Fruit fly (Drosophila melanogaster) whole organism, embryonic: ENCODE data around the gene CG43367.
A peak's percentile ranks its signal among the peaks of the same experiment; 100 is the strongest.

Source experiments
- BEAF-32 ChIP-seq: fragments of 200-800 bp; sonication (Bioruptor generic); optimal IDR thresholded peaks from 3 replicates; lab custom pipeline; 2017; ENCODE audit warnings: missing biosample characterization, missing genetic modification characterization, mild to moderate bottlenecking, moderate library complexity, missing genetic modification reagents
- CG10565 ChIP-seq: fragments of 200-800 bp; sonication (Bioruptor generic); optimal IDR thresholded peaks from 3 replicates; lab custom pipeline; 2016; ENCODE audit warnings: missing biosample characterization, mild to moderate bottlenecking, missing genetic modification characterization
- CG11247 ChIP-seq: fragments of 200-800 bp; sonication (Bioruptor generic); IDR thresholded peaks from 2 replicates; pipeline ENCODE4 v1.3.6; 2022; ENCODE audit warnings: missing biosample characterization, missing genetic modification characterization
- CG11696 ChIP-seq: fragments of 200-800 bp; sonication (Bioruptor generic); IDR thresholded peaks from 2 replicates; pipeline ENCODE4 v1.3.6; 2022; ENCODE audit warnings: missing biosample characterization, missing genetic modification characterization
- CG12391 ChIP-seq: fragments of 200-800 bp; sonication (Bioruptor generic); optimal IDR thresholded peaks from 3 replicates; lab custom pipeline; 2018; ENCODE audit warnings: missing biosample characterization, mild to moderate bottlenecking, missing genetic modification characterization, moderate library complexity
- CG13287 ChIP-seq: fragments of 200-800 bp; sonication (Bioruptor generic); IDR thresholded peaks from 2 replicates; pipeline ENCODE4 v1.3.6; 2022; ENCODE audit warnings: missing biosample characterization, missing genetic modification characterization; ENCODE audit not compliant: partially characterized antibody
- CG15073 ChIP-seq: fragments of 200-800 bp; sonication (Bioruptor generic); optimal IDR thresholded peaks from 2 replicates; lab custom pipeline; 2016; ENCODE audit warnings: missing biosample characterization, missing genetic modification characterization
- CG15696 ChIP-seq: fragments of 200-800 bp; sonication (Bioruptor generic); optimal IDR thresholded peaks from 2 replicates; lab custom pipeline; 2019; ENCODE audit warnings: missing biosample characterization, mild to moderate bottlenecking, missing genetic modification characterization, moderate library complexity
- CG18764 ChIP-seq: fragments of 200-800 bp; sonication (Bioruptor generic); optimal IDR thresholded peaks from 3 replicates; lab custom pipeline; 2016; ENCODE audit warnings: missing biosample characterization, missing genetic modification characterization
- CG34224 ChIP-seq: fragments of 200-800 bp; sonication (Bioruptor generic); IDR thresholded peaks from 3 replicates; pipeline ENCODE4 v1.3.6; 2022; ENCODE audit warnings: missing biosample characterization, missing genetic modification characterization; ENCODE audit not compliant: partially characterized antibody
- CG4404 ChIP-seq: fragments of 200-800 bp; sonication (Bioruptor generic); IDR thresholded peaks from 2 replicates; pipeline ENCODE4 v1.3.6; 2022; ENCODE audit warnings: missing biosample characterization, missing genetic modification characterization
- CG6765 ChIP-seq: fragments of 200-800 bp; sonication (Bioruptor generic); optimal IDR thresholded peaks from 3 replicates; lab custom pipeline; 2017; ENCODE audit warnings: missing biosample characterization, mild to moderate bottlenecking, missing genetic modification characterization
- CG7271 ChIP-seq: fragments of 200-800 bp; sonication (Bioruptor generic); optimal IDR thresholded peaks from 2 replicates; lab custom pipeline; 2018; ENCODE audit warnings: missing biosample characterization, mild to moderate bottlenecking, missing genetic modification characterization, moderate library complexity
- CG7928 ChIP-seq: fragments of 200-800 bp; sonication (Bioruptor generic); optimal IDR thresholded peaks from 2 replicates; lab custom pipeline; 2017; ENCODE audit warnings: missing biosample characterization, mild to moderate bottlenecking, missing genetic modification characterization
- Dek ChIP-seq: fragments of 200-800 bp; sonication (Bioruptor generic); optimal IDR thresholded peaks from 3 replicates; lab custom pipeline; 2019; ENCODE audit warnings: missing biosample characterization, mild to moderate bottlenecking, missing genetic modification characterization, moderate library complexity
- Elba2 ChIP-seq: fragments of 200-800 bp; sonication (Bioruptor generic); optimal IDR thresholded peaks from 3 replicates; lab custom pipeline; 2016; ENCODE audit warnings: missing biosample characterization, missing genetic modification characterization
- Gug ChIP-seq: fragments of 200-800 bp; sonication (Bioruptor generic); IDR thresholded peaks from 4 replicates; pipeline ENCODE4 v1.3.6; 2022; ENCODE audit warnings: missing biosample characterization, missing genetic modification characterization
- HLH4C ChIP-seq: fragments of 200-800 bp; sonication (Bioruptor generic); IDR thresholded peaks from 3 replicates; pipeline ENCODE4 v1.3.6; 2022; ENCODE audit warnings: missing biosample characterization, missing genetic modification characterization; ENCODE audit not compliant: partially characterized antibody
- HLH54F ChIP-seq: fragments of 200-800 bp; sonication (Bioruptor generic); optimal IDR thresholded peaks from 3 replicates; lab custom pipeline; 2016; ENCODE audit warnings: missing biosample characterization, missing genetic modification characterization
- Hr39 ChIP-seq: fragments of >200 bp; optimal IDR thresholded peaks from 2 replicates; lab custom pipeline; 2017
- Meics ChIP-seq: fragments of 200-800 bp; sonication (Bioruptor generic); optimal IDR thresholded peaks from 2 replicates; lab custom pipeline; 2017; ENCODE audit warnings: missing biosample characterization, mild to moderate bottlenecking, missing genetic modification characterization
- Mrtf ChIP-seq: fragments of 200-800 bp; sonication (Bioruptor generic); IDR thresholded peaks from 3 replicates; pipeline ENCODE4 v1.3.6; 2022; ENCODE audit warnings: missing biosample characterization, missing genetic modification characterization
- Oaz ChIP-seq: fragments of 200-800 bp; sonication (Bioruptor generic); IDR thresholded peaks from 2 replicates; pipeline ENCODE4 v1.3.6; 2022; ENCODE audit warnings: missing biosample characterization, missing genetic modification characterization
- Ptx1 ChIP-seq: fragments of 200-800 bp; sonication (Bioruptor generic); IDR thresholded peaks from 2 replicates; pipeline ENCODE4 v1.3.6; 2022; ENCODE audit warnings: missing biosample characterization, missing genetic modification characterization
- Rfx ChIP-seq: fragments of 200-800 bp; sonication (Bioruptor generic); IDR thresholded peaks from 2 replicates; pipeline ENCODE4 v1.3.6; 2022; ENCODE audit warnings: missing biosample characterization, missing genetic modification characterization
- Sox102F ChIP-seq: fragments of 200-800 bp; sonication (Bioruptor generic); optimal IDR thresholded peaks from 2 replicates; lab custom pipeline; 2018; ENCODE audit warnings: missing biosample characterization, mild to moderate bottlenecking, missing genetic modification characterization, moderate library complexity
- Stat92E ChIP-seq, 3 experiments: fragments of >200 bp in 2 of 3; fragments of 200-800 bp in 1 of 3; sonication (Bioruptor generic) in 1 of 3; optimal IDR thresholded peaks; 2 replicates each; lab custom pipeline; 2017 to 2019; ENCODE audit warnings: missing biosample characterization in 3 of 3, missing genetic modification characterization in 3 of 3, mild to moderate bottlenecking in 1 of 3, moderate library complexity in 1 of 3
- TFAM ChIP-seq: fragments of 200-800 bp; sonication (Bioruptor generic); optimal IDR thresholded peaks from 2 replicates; lab custom pipeline; 2017; ENCODE audit warnings: missing biosample characterization, missing genetic modification characterization, inconsistent platforms
- Xbp1 ChIP-seq: fragments of 200-800 bp; sonication (Bioruptor generic); optimal IDR thresholded peaks from 3 replicates; lab custom pipeline; 2016; ENCODE audit warnings: missing biosample characterization, mild to moderate bottlenecking, missing genetic modification characterization
- abd-A ChIP-seq: fragments of 200-800 bp; sonication (Bioruptor generic); optimal IDR thresholded peaks from 3 replicates; lab custom pipeline; 2019; ENCODE audit warnings: missing biosample characterization, mild to moderate bottlenecking, missing genetic modification characterization, moderate library complexity
- ase ChIP-seq: fragments of 200-800 bp; sonication (Bioruptor generic); IDR thresholded peaks from 3 replicates; pipeline ENCODE4 v1.3.6; 2022; ENCODE audit warnings: missing biosample characterization, missing genetic modification characterization
- bigmax ChIP-seq: fragments of 200-800 bp; sonication (Bioruptor generic); optimal IDR thresholded peaks from 2 replicates; lab custom pipeline; 2018; ENCODE audit warnings: missing biosample characterization, mild to moderate bottlenecking, missing genetic modification characterization
- cato ChIP-seq: fragments of 200-800 bp; sonication (Bioruptor generic); optimal IDR thresholded peaks from 2 replicates; lab custom pipeline; 2016; ENCODE audit warnings: missing biosample characterization, missing genetic modification characterization, borderline replicate concordance
- cwo ChIP-seq: fragments of 200-800 bp; sonication (Bioruptor generic); optimal IDR thresholded peaks from 3 replicates; lab custom pipeline; 2017; ENCODE audit warnings: missing biosample characterization, missing genetic modification characterization, mild to moderate bottlenecking, moderate library complexity, missing genetic modification reagents
- da ChIP-seq: fragments of 200-800 bp; sonication (Bioruptor generic); optimal IDR thresholded peaks from 2 replicates; lab custom pipeline; 2016; ENCODE audit warnings: missing biosample characterization, missing genetic modification characterization
- fru ChIP-seq: fragments of >200 bp; optimal IDR thresholded peaks from 2 replicates; lab custom pipeline; 2017
- kah ChIP-seq: fragments of 200-800 bp; sonication (Bioruptor generic); optimal IDR thresholded peaks from 2 replicates; lab custom pipeline; 2018; ENCODE audit warnings: missing biosample characterization, mild to moderate bottlenecking, missing genetic modification characterization
- nerfin-2 ChIP-seq: fragments of 200-800 bp; sonication (Bioruptor generic); IDR thresholded peaks from 2 replicates; pipeline ENCODE4 v1.3.6; 2022; ENCODE audit warnings: missing biosample characterization, missing genetic modification characterization; ENCODE audit not compliant: partially characterized antibody
- nom ChIP-seq: fragments of 200-800 bp; sonication (Bioruptor generic); optimal IDR thresholded peaks from 2 replicates; lab custom pipeline; 2017; ENCODE audit warnings: missing biosample characterization, missing genetic modification characterization, mild to moderate bottlenecking, moderate library complexity, missing genetic modification reagents
- oc ChIP-seq: fragments of 200-800 bp; sonication (Bioruptor generic); optimal IDR thresholded peaks from 2 replicates; lab custom pipeline; 2018; ENCODE audit warnings: missing biosample characterization, mild to moderate bottlenecking, missing genetic modification characterization, moderate library complexity
- org-1 ChIP-seq: fragments of 200-800 bp; sonication (Bioruptor generic); optimal IDR thresholded peaks from 2 replicates; lab custom pipeline; 2017; ENCODE audit warnings: missing biosample characterization, missing genetic modification characterization
- run ChIP-seq: fragments of 200-800 bp; sonication (Bioruptor generic); optimal IDR thresholded peaks from 3 replicates; lab custom pipeline; 2018; ENCODE audit warnings: missing biosample characterization, mild to moderate bottlenecking, missing genetic modification characterization
- schlank ChIP-seq: fragments of 200-800 bp; sonication (Bioruptor generic); optimal IDR thresholded peaks from 2 replicates; lab custom pipeline; 2018; ENCODE audit warnings: missing biosample characterization, mild to moderate bottlenecking, missing genetic modification characterization
- slp2 ChIP-seq: fragments of 200-800 bp; sonication (Bioruptor generic); optimal IDR thresholded peaks from 2 replicates; lab custom pipeline; 2016; ENCODE audit warnings: missing biosample characterization, missing genetic modification characterization
- sr ChIP-seq: fragments of 200-800 bp; sonication (Bioruptor generic); IDR thresholded peaks from 3 replicates; pipeline ENCODE4 v1.3.6; 2022; ENCODE audit warnings: missing biosample characterization, missing genetic modification characterization
- ttk ChIP-seq: fragments of 200-800 bp; sonication (Bioruptor generic); IDR thresholded peaks from 2 replicates; pipeline ENCODE4 v2.1.2; 2022; ENCODE audit warnings: missing biosample characterization, missing genetic modification characterization
- twi ChIP-seq: fragments of 200-800 bp; optimal IDR thresholded peaks from 2 replicates; lab custom pipeline; 2019; ENCODE audit warnings: missing biosample characterization, mild to moderate bottlenecking, missing genetic modification characterization, moderate library complexity
- vnd ChIP-seq: fragments of 200-800 bp; sonication (Bioruptor generic); IDR thresholded peaks from 3 replicates; pipeline ENCODE4 v1.3.6; 2022; ENCODE audit warnings: missing biosample characterization, missing genetic modification characterization; ENCODE audit not compliant: partially characterized antibody
- wek ChIP-seq: fragments of 200-800 bp; sonication (Bioruptor generic); optimal IDR thresholded peaks from 3 replicates; lab custom pipeline; 2018; ENCODE audit warnings: missing biosample characterization, mild to moderate bottlenecking, missing genetic modification characterization, moderate library complexity

CG43367 gene

DNA sequence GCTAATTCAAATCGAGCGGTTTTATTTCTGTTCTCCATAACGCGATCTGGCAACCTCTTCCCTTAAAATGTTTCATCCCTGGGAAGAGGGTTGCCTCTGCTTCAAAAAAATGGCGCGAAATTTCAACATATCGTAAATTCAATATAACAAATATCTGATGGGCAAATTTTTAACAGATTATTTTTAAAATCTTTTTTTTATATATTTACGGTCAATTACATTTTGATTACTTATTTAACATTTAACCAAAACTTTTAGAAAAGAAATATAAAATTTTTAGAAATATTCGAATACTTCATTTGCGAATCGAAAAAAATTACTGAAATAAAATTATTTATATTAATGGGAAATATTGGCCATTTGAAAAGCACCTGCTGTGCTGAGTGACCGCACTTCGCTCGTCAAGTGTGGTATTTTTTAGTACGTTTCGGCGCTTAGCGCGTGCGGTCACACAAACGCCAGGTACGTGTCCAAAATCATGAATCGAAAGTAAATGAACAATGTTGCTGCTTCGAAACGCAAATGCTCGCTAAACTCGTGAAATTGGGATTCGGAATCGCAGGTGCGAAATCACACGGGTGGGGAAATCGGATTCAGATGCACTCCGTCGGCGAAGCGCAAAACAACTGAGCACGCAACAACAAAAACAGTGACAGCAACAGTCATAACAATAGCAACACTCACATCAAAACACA lies 23.7 kb upstream of the CG43367 start, which contains the start of gene Ero1L (continued):
- TF ChIP-seq abd-A (tag; lab: Kevin White, UChicago) (peak; percentile 67), ttk (GFP tag; lab: Robert Waterston, UW) (no peak), CG4404 (no peak), schlank (no peak), ase (no peak), Xbp1 (GFP tag; lab: Kevin White, UChicago) (peak; percentile 17), Ptx1 (no peak; the same call in 1 of the 2 replicates), HLH4C (0 out of 3 replicates have a peak, but pooled peaks have one; percentile 11), vnd (GFP tag; lab: Robert Waterston, UW) (no peak), Gug (GFP tag; lab: Robert Waterston, UW) (no peak), wek (GFP tag; lab: Kevin White, UChicago) (no peak), cato (GFP tag; lab: Kevin White, UChicago) (no peak), CG6765 (no peak), nerfin-2 (peak; percentile 48; the same call in 1 of the 2 replicates), twi (tag; lab: Kevin White, UChicago) (no peak), Elba2 (no peak), bigmax (GFP tag; lab: Kevin White, UChicago) (no peak), CG12391 (tag; lab: Kevin White, UChicago) (peak; percentile 55), CG18764 (GFP tag; lab: Kevin White, UChicago) (no peak), BEAF-32 (peak; percentile 40), Sox102F (GFP tag; lab: Kevin White, UChicago) (no peak), Hr39 (lab: Kevin White, UChicago) (no peak), org-1 (no peak), Meics (GFP tag; lab: Kevin White, UChicago) (peak; percentile 52), Rfx (peak; percentile 38), CG34224 (GFP tag; lab: Robert Waterston, UW) (no peak), CG15696 (tag; lab: Kevin White, UChicago) (peak; percentile 41), kah (GFP tag; lab: Kevin White, UChicago) (no peak), nom (no peak), fru (lab: Kevin White, UChicago) (no peak), CG7271 (tag; lab: Kevin White, UChicago) (peak; percentile 33), Oaz (GFP tag; lab: Robert Waterston, UW) (no peak), CG7928 (GFP tag; lab: Kevin White, UChicago) (peak; percentile 98), CG13287 (GFP tag; lab: Robert Waterston, UW) (peak; percentile 50; the same call in 1 of the 2 replicates), CG11696 (GFP tag; lab: Robert Waterston, UW) (peak; percentile 92), oc (tag; lab: Kevin White, UChicago) (no peak), Stat92E (GFP tag; optimal IDR thresholded peaks at IDR 0.05; lab: Kevin White, UChicago) (peak in 1 of 3 experiments; percentile 24), run (tag; lab: Kevin White, UChicago) (no peak), da (no peak), HLH54F (no peak), CG15073 (GFP tag; lab: Kevin White, UChicago) (no peak), TFAM (GFP tag; lab: Kevin White, UChicago) (no peak), sr (GFP tag; lab: Robert Waterston, UW) (no peak), cwo (GFP tag; lab: Kevin White, UChicago) (peak; percentile 20), CG10565 (GFP tag; lab: Kevin White, UChicago) (no peak), Mrtf (no peak), Dek (tag; lab: Kevin White, UChicago) (peak; percentile 38), slp2 (no peak), CG11247 (peak; percentile 36; the same call in 1 of the 2 replicates)
